Worm (Caenorhabditis elegans) whole organism, L4 larva: ENCODE measurements around the gene D1086.18.
A peak's percentile ranks its signal among the peaks of the same experiment; 100 is the strongest.

Experiments used
- F37D6.2 ChIP-seq: sonication (generic microtip); optimal IDR thresholded peaks from 2 replicates; lab custom pipeline; 2016; ENCODE audit warnings: mild to moderate bottlenecking, missing genetic modification characterization, missing compliant biosample characterization
- Y105C5A.15 ChIP-seq: fragments of 200-800 bp; sonication (Bioruptor generic); IDR thresholded peaks from 2 replicates; pipeline ENCODE4 v1.3.6; 2022; ENCODE audit warnings: missing genetic modification characterization, missing compliant biosample characterization
- Y75B8A.6 ChIP-seq: fragments of 200-800 bp; sonication (Bioruptor generic); IDR thresholded peaks from 2 replicates; pipeline ENCODE4 v1.3.6; 2022; ENCODE audit warnings: missing genetic modification reagents, missing genetic modification characterization, missing compliant biosample characterization
- aha-1 ChIP-seq: fragments of 150-350 bp; peaks from one replicate; lab custom pipeline; 2014; ENCODE audit warnings: missing biosample characterization, missing genetic modification characterization
- ceh-82 ChIP-seq: sonication (generic microtip); optimal IDR thresholded peaks from 2 replicates; lab custom pipeline; 2017; ENCODE audit warnings: missing biosample characterization, missing genetic modification characterization
- ctbp-1 ChIP-seq: fragments of 200-800 bp; sonication (Bioruptor generic); IDR thresholded peaks from 2 replicates; pipeline ENCODE4 v1.3.6; 2022; ENCODE audit warnings: missing genetic modification reagents, missing genetic modification characterization, missing compliant biosample characterization
- daf-16 ChIP-seq, 3 experiments: sonication (generic microtip); optimal IDR thresholded peaks; 2 replicates each; lab custom pipeline; 2016 to 2017; ENCODE audit warnings: missing genetic modification characterization in 3 of 3, missing genetic modification reagents in 3 of 3, mild to moderate bottlenecking in 2 of 3, missing compliant biosample characterization in 2 of 3, missing biosample characterization in 1 of 3, moderate library complexity in 1 of 3
- dmd-6 ChIP-seq: fragments of 200-800 bp; sonication (Bioruptor generic); IDR thresholded peaks from 2 replicates; pipeline ENCODE4 v1.3.6; 2022; ENCODE audit warnings: missing genetic modification reagents, missing genetic modification characterization, missing compliant biosample characterization
- duxl-1 ChIP-seq: sonication (generic microtip); optimal IDR thresholded peaks from 2 replicates; lab custom pipeline; 2016; ENCODE audit warnings: mild to moderate bottlenecking, missing genetic modification characterization, moderate library complexity, missing compliant biosample characterization; ENCODE audit not compliant: poor library complexity
- dve-1 ChIP-seq: sonication (generic microtip); optimal IDR thresholded peaks from 2 replicates; lab custom pipeline; 2017; ENCODE audit warnings: antibody characterized with exemption, mild to moderate bottlenecking, missing genetic modification characterization, missing compliant biosample characterization; ENCODE audit not compliant: insufficient read depth
- hlh-11 ChIP-seq: fragments of 200-800 bp; sonication (Bioruptor generic); optimal IDR thresholded peaks from 2 replicates; lab custom pipeline; 2018; ENCODE audit warnings: mild to moderate bottlenecking, missing genetic modification characterization, missing compliant biosample characterization
- hmg-1.1 ChIP-seq: fragments of 200-800 bp; sonication (Bioruptor generic); IDR thresholded peaks from 2 replicates; pipeline ENCODE4 v1.3.6; 2022; ENCODE audit warnings: missing genetic modification reagents, missing genetic modification characterization, missing compliant biosample characterization
- lin-38 ChIP-seq: fragments of 200-800 bp; sonication (Bioruptor generic); IDR thresholded peaks from 2 replicates; pipeline ENCODE4 v1.3.6; 2022; ENCODE audit warnings: missing genetic modification reagents, missing genetic modification characterization, missing compliant biosample characterization
- madf-5 ChIP-seq, 2 experiments: fragments of 200-800 bp; sonication (Bioruptor generic); IDR thresholded peaks; 2 replicates each; pipeline ENCODE4 v1.3.6; 2022; ENCODE audit warnings: missing compliant biosample characterization in 2 of 2, missing genetic modification characterization in 2 of 2
- madf-9 ChIP-seq: fragments of 200-800 bp; sonication (Bioruptor generic); conservative IDR thresholded peaks from 2 replicates; pipeline ENCODE4 v1.3.6; 2022; ENCODE audit warnings: missing genetic modification reagents, missing genetic modification characterization, missing compliant biosample characterization
- mdt-29 ChIP-seq: fragments of 200-800 bp; sonication (Bioruptor generic); IDR thresholded peaks from 2 replicates; pipeline ENCODE4 v1.3.6; 2022; ENCODE audit warnings: missing genetic modification reagents, missing genetic modification characterization, missing compliant biosample characterization
- mes-2 ChIP-seq: sonication (generic microtip); optimal IDR thresholded peaks from 2 replicates; lab custom pipeline; 2016; ENCODE audit warnings: missing genotype, mild to moderate bottlenecking, missing genetic modification characterization, missing compliant biosample characterization; ENCODE audit not compliant: poor library complexity, severe bottlenecking
- nhr-102 ChIP-seq: sonication (generic microtip); optimal IDR thresholded peaks from 2 replicates; lab custom pipeline; 2016; ENCODE audit warnings: mild to moderate bottlenecking, missing genetic modification characterization, moderate library complexity, missing compliant biosample characterization
- nhr-111 ChIP-seq: fragments of 200-800 bp; sonication (Bioruptor generic); optimal IDR thresholded peaks from 2 replicates; lab custom pipeline; 2018; ENCODE audit warnings: mild to moderate bottlenecking, missing genetic modification characterization, missing compliant biosample characterization
- nhr-28 ChIP-seq: fragments of 150-350 bp; optimal IDR thresholded peaks from 2 replicates; lab custom pipeline; 2014; ENCODE audit warnings: missing biosample characterization, missing genetic modification characterization
- nhr-41 ChIP-seq: fragments of 200-800 bp; sonication (Bioruptor generic); IDR thresholded peaks from 2 replicates; pipeline ENCODE4 v1.3.6; 2022; ENCODE audit warnings: missing genetic modification reagents, missing genetic modification characterization, missing compliant biosample characterization
- nhr-42 ChIP-seq: fragments of 200-800 bp; sonication (Bioruptor generic); IDR thresholded peaks from 2 replicates; pipeline ENCODE4 v1.3.6; 2022; ENCODE audit warnings: missing genetic modification characterization, missing compliant biosample characterization
- pha-4 ChIP-seq, 2 experiments: fragments of 150-350 bp in 1 of 2; fragments of 200-800 bp in 1 of 2; sonication (Bioruptor generic) in 1 of 2; IDR thresholded peaks in 1 of 2; optimal IDR thresholded peaks in 1 of 2; 2 replicates each; pipeline versions ENCODE4 v1.3.6 to Lab custom; 2014 to 2022; ENCODE audit warnings: missing genetic modification characterization in 2 of 2, missing genetic modification reagents in 2 of 2, missing biosample characterization in 1 of 2, missing compliant biosample characterization in 1 of 2
- set-16 ChIP-seq: fragments of 200-800 bp; sonication (Bioruptor generic); IDR thresholded peaks from 2 replicates; pipeline ENCODE4 v1.3.6; 2022; ENCODE audit warnings: missing genetic modification reagents, missing genetic modification characterization, missing compliant biosample characterization
- snpc-1.2 ChIP-seq: fragments of 200-800 bp; sonication (Bioruptor generic); IDR thresholded peaks from 2 replicates; pipeline ENCODE4 v1.3.6; 2022; ENCODE audit warnings: missing genetic modification reagents, missing genetic modification characterization, missing compliant biosample characterization
- spr-1 ChIP-seq: sonication (generic microtip); optimal IDR thresholded peaks from 2 replicates; lab custom pipeline; 2016; ENCODE audit warnings: mild to moderate bottlenecking, missing genetic modification characterization, missing compliant biosample characterization
- spr-3 ChIP-seq: fragments of 200-800 bp; sonication (Bioruptor generic); optimal IDR thresholded peaks from 2 replicates; lab custom pipeline; 2018; ENCODE audit warnings: mild to moderate bottlenecking, missing genetic modification characterization, missing compliant biosample characterization
- unc-62 ChIP-seq, 3 experiments: fragments of 150-350 bp in 1 of 3; sonication (generic microtip); optimal IDR thresholded peaks in 2 of 3; peaks in 1 of 3; 1 replicate in 1 of 3; 2 replicates in 2 of 3; lab custom pipeline; 2014 to 2017; ENCODE audit warnings: missing biosample characterization in 3 of 3, missing genetic modification characterization in 3 of 3, missing genetic modification reagents in 3 of 3, missing genotype in 1 of 3
- zag-1 ChIP-seq: fragments of 150-350 bp; optimal IDR thresholded peaks from 2 replicates; lab custom pipeline; 2014; ENCODE audit warnings: missing biosample characterization, missing genetic modification characterization
- zfp-2 ChIP-seq: sonication (generic microtip); optimal IDR thresholded peaks from 2 replicates; lab custom pipeline; 2016; ENCODE audit warnings: mild to moderate bottlenecking, missing genetic modification characterization, missing compliant biosample characterization
- zfp-3 ChIP-seq: fragments of 200-800 bp; sonication (Bioruptor generic); conservative IDR thresholded peaks from 2 replicates; pipeline ENCODE4 v1.3.6; 2022; ENCODE audit warnings: missing genetic modification reagents, missing genetic modification characterization, missing compliant biosample characterization
- zip-11 ChIP-seq: fragments of 200-800 bp; sonication (Bioruptor generic); IDR thresholded peaks from 2 replicates; pipeline ENCODE4 v1.3.6; 2022; ENCODE audit warnings: missing genetic modification characterization, missing compliant biosample characterization

D1086.18 gene

ce11 chrV:14120674-14121073 is 35.0 kb downstream of the D1086.18 start:
- TF ChIP-seq zag-1 (no peak), dve-1 (tag; lab: Kevin White, UChicago) (no peak), set-16 (GFP tag; lab: Robert Waterston, UW) (peak; percentile 71), unc-62 (GFP tag; optimal IDR thresholded peaks at IDR 0.05 in 1 of 2; lab: Kevin White, UChicago) (peak in 1 of 2 experiments; percentile 75), unc-62 (tag; optimal IDR thresholded peaks at IDR 0.05; lab: Kevin White, UChicago) (no peak)

- TF ChIP-seq duxl-1 (tag; lab: Kevin White, UChicago) = no peak
- no peak for TF ChIP-seq hlh-11 (tag; lab: Kevin White, UChicago)
- no peak for TF ChIP-seq mdt-29 (GFP tag; lab: Robert Waterston, UW)
- TF ChIP-seq Y75B8A.6 (GFP tag; lab: Robert Waterston, UW) = no peak
- TF ChIP-seq aha-1 = peak; percentile 92
- no peak for TF ChIP-seq zfp-2 (tag; lab: Kevin White, UChicago)
- no peak for TF ChIP-seq spr-3
- TF ChIP-seq madf-5 (GFP tag; IDR thresholded peaks at IDR 0.05; lab: Robert Waterston, UW) = no peak
These were observed 37.5 kb downstream of the D1086.18 start for ce11 chrV:14123176-14123575.

ce11 chrV:14124187-14124586 is 38.5 kb downstream of the D1086.18 start:
- 0 out of 2 replicates have a peak, but pooled peaks have one; percentile 35 for TF ChIP-seq mdt-29 (GFP tag; lab: Robert Waterston, UW)
- TF ChIP-seq set-16 (GFP tag; lab: Robert Waterston, UW) = peak; percentile 7; the same call in 1 of the 2 replicates
- TF ChIP-seq snpc-1.2 (GFP tag; lab: Robert Waterston, UW) = 0 out of 2 replicates have a peak, but pooled peaks have one; percentile 12
- TF ChIP-seq Y105C5A.15 (GFP tag; lab: Robert Waterston, UW) = 0 out of 2 replicates have a peak, but pooled peaks have one; percentile 45
- 0 out of 2 replicates have a peak, but pooled peaks have one; percentile 13 for TF ChIP-seq madf-9
- 0 out of 2 replicates have a peak, but pooled peaks have one; percentile 49 for TF ChIP-seq zfp-3 (GFP tag; lab: Robert Waterston, UW)
- peak; percentile 16; the same call in 1 of the 2 replicates for TF ChIP-seq nhr-41 (GFP tag; lab: Robert Waterston, UW)
- TF ChIP-seq lin-38 (GFP tag; lab: Robert Waterston, UW) = peak; percentile 25; the same call in 1 of the 2 replicates
- peak; percentile 31 for TF ChIP-seq dmd-6 (GFP tag; lab: Robert Waterston, UW)

ce11 chrV:14126341-14126924 is 40.7 kb downstream of the D1086.18 start:
- TF ChIP-seq pha-4 (GFP tag; IDR thresholded peaks at IDR 0.05; lab: Robert Waterston, UW) (no peak), pha-4 (tag; optimal IDR thresholded peaks at IDR 0.05; lab: Kevin White, UChicago) (no peak), nhr-28 (tag; lab: Kevin White, UChicago) (no peak), lin-38 (GFP tag; lab: Robert Waterston, UW) (no peak), set-16 (GFP tag; lab: Robert Waterston, UW) (peak; percentile 16; the same call in 1 of the 2 replicates), zip-11 (GFP tag; lab: Robert Waterston, UW) (no peak), nhr-102 (no peak), nhr-111 (GFP tag; lab: Kevin White, UChicago) (no peak), nhr-42 (GFP tag; lab: Robert Waterston, UW) (no peak), spr-1 (tag; lab: Kevin White, UChicago) (no peak), F37D6.2 (tag; lab: Kevin White, UChicago) (no peak), ctbp-1 (GFP tag; lab: Robert Waterston, UW) (0 out of 2 replicates have a peak, but pooled peaks have one; percentile 47), ceh-82 (no peak), dve-1 (tag; lab: Kevin White, UChicago) (no peak), madf-9 (no peak), snpc-1.2 (GFP tag; lab: Robert Waterston, UW) (no peak), aha-1 (peak; percentile 57), daf-16 (GFP tag; optimal IDR thresholded peaks at IDR 0.05; lab: Kevin White, UChicago) (no peak), daf-16 (tag; optimal IDR thresholded peaks at IDR 0.05; lab: Kevin White, UChicago) (no peak), mes-2 (tag; lab: Kevin White, UChicago) (peak; percentile 23), zag-1 (no peak), unc-62 (GFP tag; optimal IDR thresholded peaks at IDR 0.05 in 1 of 2; lab: Kevin White, UChicago) (peak in 1 of 2 experiments; percentile 11), unc-62 (tag; optimal IDR thresholded peaks at IDR 0.05; lab: Kevin White, UChicago) (no peak), hmg-1.1 (GFP tag; lab: Robert Waterston, UW) (0 out of 2 replicates have a peak, but pooled peaks have one; percentile 17)
